Worm (Caenorhabditis elegans) whole organism, L3 larva: Measurements from ENCODE around the gene msp-56.

Experiments used
- elt-1 ChIP-seq: fragments of 150-350 bp; optimal IDR thresholded peaks from 2 replicates; lab custom pipeline; 2014; ENCODE audit warnings: missing biosample characterization, missing genetic modification characterization
- nhr-23 ChIP-seq: fragments of 150-350 bp; optimal IDR thresholded peaks from 2 replicates; lab custom pipeline; 2014; ENCODE audit warnings: missing biosample characterization, missing genetic modification reagents, missing genetic modification characterization
- nhr-237 ChIP-seq: fragments of 150-350 bp; optimal IDR thresholded peaks from 2 replicates; lab custom pipeline; 2014; ENCODE audit warnings: missing biosample characterization, missing genetic modification characterization
- sea-2 ChIP-seq: fragments of 150-350 bp; sonication (generic microtip); optimal IDR thresholded peaks from 4 replicates; lab custom pipeline; 2014; ENCODE audit warnings: missing biosample characterization, missing genetic modification reagents, missing genetic modification characterization

- TF ChIP-seq nhr-237 (tag; lab: Kevin White, UChicago) (no peak), sea-2 (GFP tag; lab: Kevin White, UChicago) (no peak), nhr-23 (tag; lab: Kevin White, UChicago) (no peak), elt-1 (tag; lab: Kevin White, UChicago) (no peak)
Measured at ce11 chrIV:9846574-9846973, 5.2 kb downstream of the msp-56 start, which contains the start of gene K07F5.6.
